Worm (Caenorhabditis elegans) whole organism, L4 larva: ENCODE data around the gene ceh-90.

Experiments used
- D1046.2 ChIP-seq: fragments of 200-800 bp; sonication (Bioruptor generic); IDR thresholded peaks from 2 replicates; pipeline ENCODE4 v1.3.6; 2022; ENCODE audit warnings: missing genetic modification characterization, missing compliant biosample characterization
- F10B5.3 ChIP-seq: sonication (generic microtip); optimal IDR thresholded peaks from 2 replicates; lab custom pipeline; 2016; ENCODE audit warnings: mild to moderate bottlenecking, missing genetic modification characterization, missing compliant biosample characterization
- F37D6.2 ChIP-seq: sonication (generic microtip); optimal IDR thresholded peaks from 2 replicates; lab custom pipeline; 2016; ENCODE audit warnings: mild to moderate bottlenecking, missing genetic modification characterization, missing compliant biosample characterization
- F49E8.2 ChIP-seq: sonication (generic microtip); optimal IDR thresholded peaks from 2 replicates; lab custom pipeline; 2016; ENCODE audit warnings: missing compliant biosample characterization, mild to moderate bottlenecking, missing genetic modification characterization, borderline replicate concordance
- R02D3.7 ChIP-seq: fragments of 150-350 bp; sonication (generic microtip); optimal IDR thresholded peaks from 3 replicates; lab custom pipeline; 2014; ENCODE audit warnings: missing biosample characterization, missing genetic modification characterization
- Y48G9A.11 ChIP-seq: fragments of 200-800 bp; sonication (Bioruptor generic); IDR thresholded peaks from 2 replicates; pipeline ENCODE4 v1.3.6; 2022; ENCODE audit warnings: missing genetic modification reagents, missing genetic modification characterization, missing compliant biosample characterization
- Y5F2A.4 ChIP-seq: fragments of 200-800 bp; sonication (Bioruptor generic); optimal IDR thresholded peaks from 2 replicates; lab custom pipeline; 2018; ENCODE audit warnings: mild to moderate bottlenecking, missing genetic modification characterization, missing compliant biosample characterization
- ZK546.5 ChIP-seq, 2 experiments: sonication (generic microtip); optimal IDR thresholded peaks; 2 replicates each; lab custom pipeline; 2017; ENCODE audit warnings: missing biosample characterization in 2 of 2, missing genetic modification characterization in 2 of 2
- aha-1 ChIP-seq: fragments of 150-350 bp; peaks from one replicate; lab custom pipeline; 2014; ENCODE audit warnings: missing biosample characterization, missing genetic modification characterization
- ama-1 ChIP-seq: fragments of 150-350 bp; optimal IDR thresholded peaks from 2 replicates; lab custom pipeline; 2014; ENCODE audit warnings: inconsistent platforms, mixed read lengths
- arid-1 ChIP-seq: fragments of 200-800 bp; sonication (Bioruptor generic); conservative IDR thresholded peaks from 2 replicates; pipeline ENCODE4 v1.3.6; 2022; ENCODE audit warnings: missing genetic modification reagents, missing genetic modification characterization, missing compliant biosample characterization
- ceh-20 ChIP-seq: fragments of 200-800 bp; sonication (Bioruptor generic); IDR thresholded peaks from 2 replicates; pipeline ENCODE4 v1.3.6; 2022; ENCODE audit warnings: missing genetic modification reagents, missing genetic modification characterization, missing compliant biosample characterization
- ceh-28 ChIP-seq: fragments of 150-350 bp; optimal IDR thresholded peaks from 2 replicates; lab custom pipeline; 2014; ENCODE audit warnings: missing biosample characterization, missing genetic modification reagents, missing genetic modification characterization
- ces-1 ChIP-seq: fragments of 150-350 bp; sonication (generic microtip); optimal IDR thresholded peaks from 4 replicates; lab custom pipeline; 2014; ENCODE audit warnings: missing biosample characterization, missing genetic modification reagents, missing genetic modification characterization
- cey-2 ChIP-seq: sonication (generic microtip); optimal IDR thresholded peaks from 3 replicates; lab custom pipeline; 2017; ENCODE audit warnings: missing genetic modification characterization, mild to moderate bottlenecking, missing compliant biosample characterization, antibody characterized with exemption, borderline replicate concordance; ENCODE audit not compliant: insufficient read depth
- ctbp-1 ChIP-seq: fragments of 200-800 bp; sonication (Bioruptor generic); IDR thresholded peaks from 2 replicates; pipeline ENCODE4 v1.3.6; 2022; ENCODE audit warnings: missing genetic modification reagents, missing genetic modification characterization, missing compliant biosample characterization
- daf-12 ChIP-seq: fragments of 150-350 bp; optimal IDR thresholded peaks from 2 replicates; lab custom pipeline; 2014; ENCODE audit warnings: missing biosample characterization, missing genetic modification reagents, missing genetic modification characterization
- daf-19 ChIP-seq: fragments of 200-800 bp; sonication (Bioruptor generic); conservative IDR thresholded peaks from 2 replicates; pipeline ENCODE4 v1.3.6; 2022; ENCODE audit warnings: missing genetic modification characterization, missing compliant biosample characterization
- dmd-8 ChIP-seq: fragments of 200-800 bp; sonication (Bioruptor generic); IDR thresholded peaks from 2 replicates; pipeline ENCODE4 v1.3.6; 2022; ENCODE audit warnings: missing genetic modification characterization, missing compliant biosample characterization
- dmd-9 ChIP-seq: fragments of 200-800 bp; sonication (Bioruptor generic); IDR thresholded peaks from 2 replicates; pipeline ENCODE4 v1.3.6; 2022; ENCODE audit warnings: missing genetic modification reagents, missing genetic modification characterization, missing compliant biosample characterization
- dpl-1 ChIP-seq: fragments of 150-350 bp; optimal IDR thresholded peaks from 2 replicates; lab custom pipeline; 2014; ENCODE audit warnings: missing biosample characterization, missing genetic modification reagents, missing genetic modification characterization
- duxl-1 ChIP-seq: sonication (generic microtip); optimal IDR thresholded peaks from 2 replicates; lab custom pipeline; 2016; ENCODE audit warnings: mild to moderate bottlenecking, missing genetic modification characterization, moderate library complexity, missing compliant biosample characterization; ENCODE audit not compliant: poor library complexity
- dve-1 ChIP-seq: sonication (generic microtip); optimal IDR thresholded peaks from 2 replicates; lab custom pipeline; 2017; ENCODE audit warnings: antibody characterized with exemption, mild to moderate bottlenecking, missing genetic modification characterization, missing compliant biosample characterization; ENCODE audit not compliant: insufficient read depth
- fkh-10 ChIP-seq: fragments of 150-350 bp; optimal IDR thresholded peaks from 2 replicates; lab custom pipeline; 2014; ENCODE audit warnings: missing biosample characterization, missing genetic modification reagents, missing genetic modification characterization
- gei-8 ChIP-seq: fragments of 200-800 bp; sonication (Bioruptor generic); optimal IDR thresholded peaks from 2 replicates; lab custom pipeline; 2018; ENCODE audit warnings: mild to moderate bottlenecking, missing genetic modification characterization, missing compliant biosample characterization
- hmg-1.1 ChIP-seq: fragments of 200-800 bp; sonication (Bioruptor generic); IDR thresholded peaks from 2 replicates; pipeline ENCODE4 v1.3.6; 2022; ENCODE audit warnings: missing genetic modification reagents, missing genetic modification characterization, missing compliant biosample characterization
- lin-1 ChIP-seq: fragments of 200-800 bp; sonication (Bioruptor generic); IDR thresholded peaks from 2 replicates; pipeline ENCODE4 v1.3.6; 2022; ENCODE audit warnings: missing genetic modification reagents, missing genetic modification characterization, missing compliant biosample characterization
- lin-15B ChIP-seq: fragments of 150-350 bp; sonication (generic microtip); optimal IDR thresholded peaks from 3 replicates; lab custom pipeline; 2014; ENCODE audit warnings: missing biosample characterization, missing genetic modification characterization
- lin-29 ChIP-seq: fragments of 200-800 bp; sonication (Bioruptor generic); IDR thresholded peaks from 2 replicates; pipeline ENCODE4 v1.3.6; 2022; ENCODE audit warnings: missing genetic modification reagents, missing genetic modification characterization, missing compliant biosample characterization
- lin-39 ChIP-seq: fragments of 150-350 bp; optimal IDR thresholded peaks from 2 replicates; lab custom pipeline; 2014; ENCODE audit warnings: missing biosample characterization, missing genetic modification reagents, missing genetic modification characterization
- lir-3 ChIP-seq: sonication (generic microtip); optimal IDR thresholded peaks from 2 replicates; lab custom pipeline; 2016; ENCODE audit warnings: mild to moderate bottlenecking, missing genetic modification characterization, missing compliant biosample characterization
- madf-5 ChIP-seq, 2 experiments: fragments of 200-800 bp; sonication (Bioruptor generic); IDR thresholded peaks; 2 replicates each; pipeline ENCODE4 v1.3.6; 2022; ENCODE audit warnings: missing compliant biosample characterization in 2 of 2, missing genetic modification characterization in 2 of 2
- mep-1 ChIP-seq: fragments of 150-350 bp; sonication (generic microtip); optimal IDR thresholded peaks from 3 replicates; lab custom pipeline; 2014; ENCODE audit warnings: missing biosample characterization, missing genetic modification characterization
- mxl-3 ChIP-seq: fragments of 200-800 bp; sonication (Bioruptor generic); optimal IDR thresholded peaks from 2 replicates; lab custom pipeline; 2018; ENCODE audit warnings: mild to moderate bottlenecking, missing genetic modification characterization, missing compliant biosample characterization
- nhr-10 ChIP-seq: fragments of 150-350 bp; optimal IDR thresholded peaks from 2 replicates; lab custom pipeline; 2014; ENCODE audit warnings: missing biosample characterization, missing genetic modification characterization
- nhr-102 ChIP-seq: sonication (generic microtip); optimal IDR thresholded peaks from 2 replicates; lab custom pipeline; 2016; ENCODE audit warnings: mild to moderate bottlenecking, missing genetic modification characterization, moderate library complexity, missing compliant biosample characterization
- nhr-41 ChIP-seq: fragments of 200-800 bp; sonication (Bioruptor generic); IDR thresholded peaks from 2 replicates; pipeline ENCODE4 v1.3.6; 2022; ENCODE audit warnings: missing genetic modification reagents, missing genetic modification characterization, missing compliant biosample characterization
- nhr-42 ChIP-seq: fragments of 200-800 bp; sonication (Bioruptor generic); IDR thresholded peaks from 2 replicates; pipeline ENCODE4 v1.3.6; 2022; ENCODE audit warnings: missing genetic modification characterization, missing compliant biosample characterization
- nhr-77 ChIP-seq: fragments of 150-350 bp; optimal IDR thresholded peaks from 2 replicates; lab custom pipeline; 2014; ENCODE audit warnings: missing biosample characterization, missing genetic modification characterization
- pha-4 ChIP-seq, 2 experiments: fragments of 150-350 bp in 1 of 2; fragments of 200-800 bp in 1 of 2; sonication (Bioruptor generic) in 1 of 2; IDR thresholded peaks in 1 of 2; optimal IDR thresholded peaks in 1 of 2; 2 replicates each; pipeline versions ENCODE4 v1.3.6 to Lab custom; 2014 to 2022; ENCODE audit warnings: missing genetic modification characterization in 2 of 2, missing genetic modification reagents in 2 of 2, missing biosample characterization in 1 of 2, missing compliant biosample characterization in 1 of 2
- saeg-2 ChIP-seq: fragments of 200-800 bp; sonication (Bioruptor generic); IDR thresholded peaks from 2 replicates; pipeline ENCODE4 v1.3.6; 2022; ENCODE audit warnings: missing genetic modification reagents, missing genetic modification characterization, missing compliant biosample characterization
- skn-1 ChIP-seq: fragments of 150-350 bp; optimal IDR thresholded peaks from 2 replicates; lab custom pipeline; 2014; ENCODE audit warnings: missing biosample characterization, missing genetic modification characterization
- spr-3 ChIP-seq: fragments of 200-800 bp; sonication (Bioruptor generic); optimal IDR thresholded peaks from 2 replicates; lab custom pipeline; 2018; ENCODE audit warnings: mild to moderate bottlenecking, missing genetic modification characterization, missing compliant biosample characterization
- tag-97 ChIP-seq: fragments of 200-800 bp; sonication (Bioruptor generic); IDR thresholded peaks from 2 replicates; pipeline ENCODE4 v1.3.6; 2022; ENCODE audit warnings: missing genetic modification characterization, missing compliant biosample characterization
- tra-1 ChIP-seq: fragments of 200-800 bp; sonication (Bioruptor generic); IDR thresholded peaks from 2 replicates; pipeline ENCODE4 v1.3.6; 2022; ENCODE audit warnings: missing genetic modification reagents, missing genetic modification characterization, missing compliant biosample characterization
- zfp-2 ChIP-seq: sonication (generic microtip); optimal IDR thresholded peaks from 2 replicates; lab custom pipeline; 2016; ENCODE audit warnings: mild to moderate bottlenecking, missing genetic modification characterization, missing compliant biosample characterization
- zip-11 ChIP-seq: fragments of 200-800 bp; sonication (Bioruptor generic); IDR thresholded peaks from 2 replicates; pipeline ENCODE4 v1.3.6; 2022; ENCODE audit warnings: missing genetic modification characterization, missing compliant biosample characterization
- ztf-11 ChIP-seq: fragments of 150-350 bp; optimal IDR thresholded peaks from 2 replicates; lab custom pipeline; 2014; ENCODE audit warnings: missing biosample characterization, missing genetic modification characterization
- ztf-7 ChIP-seq: fragments of 150-350 bp; optimal IDR thresholded peaks from 2 replicates; lab custom pipeline; 2014; ENCODE audit warnings: missing biosample characterization, missing genetic modification characterization

ceh-90 gene

ce11 chrX:14115480-14116161 is 41.2 kb downstream of the ceh-90 start, which contains the start of gene F28H6.7 (continued):
- peak; percentile 82 for TF ChIP-seq dmd-9 (GFP tag; lab: Robert Waterston, UW)
- no peak for TF ChIP-seq fkh-10 (GFP tag; lab: Kevin White, UChicago)
- TF ChIP-seq dve-1 (tag; lab: Kevin White, UChicago) = no peak
- TF ChIP-seq R02D3.7 (tag; lab: Kevin White, UChicago) = no peak
- peak; percentile 9 for TF ChIP-seq zfp-2 (tag; lab: Kevin White, UChicago)
- peak; percentile 82 for TF ChIP-seq hmg-1.1 (GFP tag; lab: Robert Waterston, UW)
- TF ChIP-seq lir-3 (tag; lab: Kevin White, UChicago) = no peak
- peak; percentile 17 for TF ChIP-seq ztf-7 (tag; lab: Kevin White, UChicago)
- no peak for TF ChIP-seq cey-2 (tag; lab: Kevin White, UChicago)
- no peak for TF ChIP-seq ceh-28
- peak; percentile 68 for TF ChIP-seq arid-1 (GFP tag; lab: Robert Waterston, UW)
- peak; percentile 79 for TF ChIP-seq dmd-8
- no peak for TF ChIP-seq daf-12 (tag; lab: Kevin White, UChicago)
- peak; percentile 52 for TF ChIP-seq mep-1 (tag; lab: Kevin White, UChicago)
- TF ChIP-seq skn-1 (tag; lab: Kevin White, UChicago) = no peak
- peak; percentile 27 for TF ChIP-seq duxl-1
- no peak for TF ChIP-seq ama-1 (lab: Kevin White, UChicago)
- peak in 1 of 2 experiments; percentile 30; a peak in 1 of 4 replicates for TF ChIP-seq madf-5 (GFP tag; IDR thresholded peaks at IDR 0.05; lab: Robert Waterston, UW)
- no peak; the same call in 1 of the 2 replicates for TF ChIP-seq zip-11 (GFP tag; lab: Robert Waterston, UW)
- no peak for TF ChIP-seq lin-29
- TF ChIP-seq lin-39 (tag; lab: Kevin White, UChicago) = no peak
- no peak; the same call in none of the 2 replicates for TF ChIP-seq ctbp-1
- peak; percentile 66 for TF ChIP-seq spr-3 (GFP tag; lab: Kevin White, UChicago)
- TF ChIP-seq ztf-11 (tag; lab: Kevin White, UChicago) = no peak
- peak; percentile 43 for TF ChIP-seq nhr-102
- TF ChIP-seq aha-1 = no peak
- TF ChIP-seq Y48G9A.11 (GFP tag; lab: Robert Waterston, UW) = no peak
- TF ChIP-seq F10B5.3 (tag; lab: Kevin White, UChicago) = no peak
- no peak for TF ChIP-seq nhr-42 (GFP tag; lab: Robert Waterston, UW)
- TF ChIP-seq daf-19 (GFP tag; lab: Robert Waterston, UW) = no peak
- TF ChIP-seq saeg-2 = 0 out of 2 replicates have a peak, but pooled peaks have one; percentile 16
- no peak for TF ChIP-seq ces-1
- peak; percentile 52 for TF ChIP-seq Y5F2A.4
- TF ChIP-seq D1046.2 (GFP tag; lab: Robert Waterston, UW) = peak; percentile 75; the same call in 1 of the 2 replicates
- no peak for TF ChIP-seq nhr-10 (tag; lab: Kevin White, UChicago)
- TF ChIP-seq mxl-3 (GFP tag; lab: Kevin White, UChicago) = no peak
- peak; percentile 18 for TF ChIP-seq F37D6.2 (tag; lab: Kevin White, UChicago)
- no peak; the same call in 1 of the 2 replicates for TF ChIP-seq pha-4 (GFP tag; IDR thresholded peaks at IDR 0.05; lab: Robert Waterston, UW)
- TF ChIP-seq pha-4 (tag; optimal IDR thresholded peaks at IDR 0.05; lab: Kevin White, UChicago) = no peak
- 0 out of 2 replicates have a peak, but pooled peaks have one; percentile 64 for TF ChIP-seq nhr-41 (GFP tag; lab: Robert Waterston, UW)
- TF ChIP-seq gei-8 (GFP tag; lab: Kevin White, UChicago) = peak; percentile 30
- TF ChIP-seq dpl-1 (GFP tag; lab: Kevin White, UChicago) = peak; percentile 32
- no peak for TF ChIP-seq tag-97
- peak; percentile 33 for TF ChIP-seq nhr-77 (tag; lab: Kevin White, UChicago)
- TF ChIP-seq ZK546.5 (tag; optimal IDR thresholded peaks at IDR 0.05; lab: Kevin White, UChicago) = no peak
- TF ChIP-seq F49E8.2 (tag; lab: Kevin White, UChicago) = no peak
- no peak for TF ChIP-seq lin-15B (tag; lab: Kevin White, UChicago)
- no peak for TF ChIP-seq lin-1 (GFP tag; lab: Robert Waterston, UW)
- peak; percentile 63; the same call in 1 of the 2 replicates for TF ChIP-seq ceh-20 (GFP tag; lab: Robert Waterston, UW)
- peak; percentile 59; the same call in 1 of the 2 replicates for TF ChIP-seq tra-1 (GFP tag; lab: Robert Waterston, UW)
